Worm (Caenorhabditis elegans): Measurements from ENCODE around the gene C55C3.1.

Gene C55C3.1

DNA sequence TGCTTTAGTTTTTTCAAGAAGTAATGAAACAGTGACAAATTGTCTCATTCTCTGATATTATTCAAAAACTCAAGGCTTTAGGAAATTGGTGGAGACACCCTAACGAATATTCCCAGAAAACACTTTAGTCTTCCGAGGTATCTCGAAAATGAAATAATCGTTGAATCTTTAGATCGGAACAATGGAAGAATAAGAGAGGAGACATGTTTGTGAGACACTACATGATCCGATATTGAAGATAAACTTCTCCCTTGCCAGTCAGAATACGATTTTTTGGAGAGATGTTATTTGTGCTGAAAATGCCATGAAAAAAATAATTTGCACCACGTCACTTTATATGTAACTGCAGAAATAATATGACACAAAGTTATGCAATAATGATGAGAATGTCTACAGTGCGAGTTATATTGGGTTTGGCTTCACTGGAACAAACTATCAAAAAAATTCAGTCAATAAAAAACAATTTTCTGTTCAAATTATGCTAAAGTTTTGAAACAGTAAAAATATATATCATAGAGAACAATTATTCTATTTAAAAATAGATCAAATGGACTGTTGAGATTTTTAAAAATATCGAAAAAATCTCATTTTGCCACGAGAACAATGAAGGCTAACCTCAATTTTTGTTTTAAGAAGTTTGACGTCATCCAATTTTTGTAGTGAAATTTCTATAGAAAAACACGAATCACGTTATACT is 52.5 kb downstream of the C55C3.1 start:
- no peak for TF ChIP-seq ref-1 (GFP tag; conservative IDR thresholded peaks at IDR 0.05)
- TF ChIP-seq med-1 (GFP tag; optimal IDR thresholded peaks at IDR 0.05; ENCODE audit: insufficient read depth) = no peak
- no peak for TF ChIP-seq T22C8.4 (GFP tag; IDR thresholded peaks at IDR 0.05)
- TF ChIP-seq ztf-23 (GFP tag; IDR thresholded peaks at IDR 0.05) = no peak
- no peak for TF ChIP-seq ztf-29 (GFP tag; IDR thresholded peaks at IDR 0.05)
- TF ChIP-seq klf-2 (GFP tag; conservative IDR thresholded peaks at IDR 0.05) = no peak

DNA sequence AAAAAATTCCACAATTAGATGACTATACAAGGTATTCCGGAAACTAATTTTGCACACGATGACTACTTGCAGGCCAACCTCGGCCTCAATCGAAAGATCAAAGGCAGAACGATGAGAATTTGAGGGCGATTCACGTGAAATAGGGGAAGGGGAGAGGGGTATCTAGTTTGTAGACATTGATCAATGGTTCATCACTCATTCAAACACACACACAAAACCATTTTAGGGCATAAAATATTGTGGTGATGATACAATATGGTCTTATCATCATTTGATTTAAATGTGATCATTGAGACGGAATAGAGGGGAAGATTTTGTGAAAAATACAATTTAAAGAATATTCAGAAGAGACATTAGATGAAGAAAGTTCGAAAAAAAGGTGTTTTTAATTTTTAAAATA is 53.9 kb downstream of the C55C3.1 start:
- no peak for TF ChIP-seq klf-2 (GFP tag; conservative IDR thresholded peaks at IDR 0.05)

All from whole organism, midembryonic.